Fruit fly (Drosophila melanogaster): Measurements from ENCODE around the gene Ptp61F.
A peak's percentile ranks its signal among the peaks of the same experiment; 100 is the strongest.

Gene Ptp61F

dm6 chr3L:1368201-1368617, 106.8 kb downstream of the Ptp61F start (continued):
- TF ChIP-seq bab2 (GFP tag; optimal IDR thresholded peaks at IDR 0.05) = peak; percentile 89
- TF ChIP-seq HLH3B (GFP tag; IDR thresholded peaks at IDR 0.05) = peak; percentile 84
- TF ChIP-seq Max (GFP tag; optimal IDR thresholded peaks at IDR 0.05) = peak; percentile 36
- TF ChIP-seq CG10654 (GFP tag; optimal IDR thresholded peaks at IDR 0.05) = peak; percentile 43
- TF ChIP-seq ab (GFP tag; optimal IDR thresholded peaks at IDR 0.05) = peak; percentile 62
- TF ChIP-seq Sox102F (GFP tag; optimal IDR thresholded peaks at IDR 0.05) = peak; percentile 73
- TF ChIP-seq her (GFP tag; optimal IDR thresholded peaks at IDR 0.05) = peak; percentile 47
- TF ChIP-seq phol (tag; optimal IDR thresholded peaks at IDR 0.05) = peak; percentile 72
- peak; percentile 21 to 80 for TF ChIP-seq tll (GFP tag; optimal IDR thresholded peaks at IDR 0.05)
- no peak for TF ChIP-seq sna (GFP tag; IDR thresholded peaks at IDR 0.05; ENCODE audit: partially characterized antibody)
- peak; percentile 84 for TF ChIP-seq so (GFP tag; IDR thresholded peaks at IDR 0.05)
- no peak for TF ChIP-seq CG4707 (GFP tag; optimal IDR thresholded peaks at IDR 0.05)
- TF ChIP-seq ci (GFP tag; IDR thresholded peaks at IDR 0.05) = peak; percentile 92
- no peak for TF ChIP-seq usp (GFP tag; optimal IDR thresholded peaks at IDR 0.05)
- TF ChIP-seq HmgD (GFP tag; optimal IDR thresholded peaks at IDR 0.05) = no peak
- peak; percentile 85 for TF ChIP-seq stc (GFP tag; IDR thresholded peaks at IDR 0.05)
- peak; percentile 51 for TF ChIP-seq ro (GFP tag; IDR thresholded peaks at IDR 0.05)
- peak; percentile 56 for TF ChIP-seq Neu2 (GFP tag; optimal IDR thresholded peaks at IDR 0.05; ENCODE audit: borderline replicate concordance)
- TF ChIP-seq sisA (GFP tag; IDR thresholded peaks at IDR 0.05) = peak; percentile 88
- TF ChIP-seq CkIIα-i1 (GFP tag; IDR thresholded peaks at IDR 0.05) = no peak
- peak; percentile 75 for TF ChIP-seq seq (GFP tag; IDR thresholded peaks at IDR 0.05)
- peak; percentile 36 for TF ChIP-seq Sry-δ (GFP tag; optimal IDR thresholded peaks at IDR 0.05)
- TF ChIP-seq CG13424 (tag; optimal IDR thresholded peaks at IDR 0.05) = peak; percentile 65
- TF ChIP-seq CG4360 (GFP tag; IDR thresholded peaks at IDR 0.05) = peak; percentile 88
- TF ChIP-seq CHES-1-like (GFP tag; optimal IDR thresholded peaks at IDR 0.05) = peak; percentile 59
- peak; percentile 29 for TF ChIP-seq CG3163 (GFP tag; optimal IDR thresholded peaks at IDR 0.05)
- peak; percentile 88 for TF ChIP-seq mam (GFP tag; optimal IDR thresholded peaks at IDR 0.05)
- peak; percentile 52 for TF ChIP-seq Blimp-1 (GFP tag; optimal IDR thresholded peaks at IDR 0.05)
- TF ChIP-seq CG16779 (GFP tag; IDR thresholded peaks at IDR 0.05) = 0 out of 2 replicates have a peak, but pooled peaks have one; percentile 61
- peak; percentile 36 for TF ChIP-seq vfl (GFP tag; optimal IDR thresholded peaks at IDR 0.05)
- no peak for TF ChIP-seq CG30020 (tag; optimal IDR thresholded peaks at IDR 0.05)
- TF ChIP-seq Atf6 (GFP tag; IDR thresholded peaks at IDR 0.05) = peak; percentile 82
- TF ChIP-seq Doc3 (GFP tag; IDR thresholded peaks at IDR 0.05; ENCODE audit: partially characterized antibody) = no peak
- TF ChIP-seq lmd (GFP tag; IDR thresholded peaks at IDR 0.05) = peak; percentile 89
- no peak for TF ChIP-seq MESR4 (GFP tag; optimal IDR thresholded peaks at IDR 0.05)
- TF ChIP-seq gce (GFP tag; IDR thresholded peaks at IDR 0.05) = peak; percentile 66; the same call in 1 of the 3 replicates
- no peak for TF ChIP-seq Lim3 (GFP tag; IDR thresholded peaks at IDR 0.05)
- TF ChIP-seq CG8290 (GFP tag; optimal IDR thresholded peaks at IDR 0.05) = peak; percentile 58
- peak in 1 of 2 experiments; percentile 89 for TF ChIP-seq CG8290 (tag; optimal IDR thresholded peaks at IDR 0.05)
- 0 out of 2 replicates have a peak, but pooled peaks have one; percentile 30 for TF ChIP-seq toy (GFP tag; IDR thresholded peaks at IDR 0.05)
- no peak for TF ChIP-seq CG7987 (GFP tag; optimal IDR thresholded peaks at IDR 0.05)
- TF ChIP-seq trh (GFP tag; optimal IDR thresholded peaks at IDR 0.05) = peak; percentile 14
- TF ChIP-seq Dref (GFP tag; IDR thresholded peaks at IDR 0.05) = 0 out of 2 replicates have a peak, but pooled peaks have one; percentile 27
- no peak; the same call in 1 of the 2 replicates for TF ChIP-seq CG13287 (GFP tag; IDR thresholded peaks at IDR 0.05; ENCODE audit: partially characterized antibody)
- TF ChIP-seq CG4282 (GFP tag; optimal IDR thresholded peaks at IDR 0.05) = no peak
- TF ChIP-seq CG7745 (tag; optimal IDR thresholded peaks at IDR 0.05) = peak; percentile 40
- no peak for TF ChIP-seq wek (GFP tag; optimal IDR thresholded peaks at IDR 0.05)
- peak; percentile 85 for TF ChIP-seq abd-A (tag; optimal IDR thresholded peaks at IDR 0.05)
- TF ChIP-seq salm (tag; optimal IDR thresholded peaks at IDR 0.05) = peak; percentile 12
- TF ChIP-seq CG42726 (GFP tag; IDR thresholded peaks at IDR 0.05; ENCODE audit: partially characterized antibody) = no peak
- peak; percentile 61 for TF ChIP-seq tx (GFP tag; optimal IDR thresholded peaks at IDR 0.05)

Data from whole organism, embryonic.